Worm (Caenorhabditis elegans): ENCODE measurements around the gene glb-11.

DNA sequence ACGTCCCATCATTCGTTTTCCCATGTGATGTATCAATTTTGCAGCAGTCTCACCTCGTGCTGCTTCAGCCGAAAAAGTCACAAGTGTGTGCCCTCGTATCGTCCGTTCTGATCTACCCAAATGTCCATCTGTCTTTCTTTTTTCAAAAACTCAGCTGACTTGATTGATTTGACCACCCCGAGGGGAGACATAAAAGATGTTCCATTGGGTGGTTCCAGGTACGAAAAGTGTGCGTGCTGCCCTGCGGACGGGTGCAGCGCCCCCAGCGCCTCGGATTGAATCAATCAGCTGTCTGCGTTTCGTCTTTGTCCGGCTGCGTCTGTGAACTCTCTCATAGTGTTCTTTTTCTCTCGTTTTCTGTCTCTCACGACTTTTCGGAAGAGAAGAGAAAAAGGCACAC lies 38.8 kb downstream of the glb-11 start:
- peak; percentile 23 for TF ChIP-seq lin-15B (tag; optimal IDR thresholded peaks at IDR 0.05)
- TF ChIP-seq elt-3 (tag; optimal IDR thresholded peaks at IDR 0.05): no peak
- peak; percentile 82 for TF ChIP-seq ama-1 (optimal IDR thresholded peaks at IDR 0.05)
- no peak for TF ChIP-seq daf-12 (tag; optimal IDR thresholded peaks at IDR 0.05)
- TF ChIP-seq ceh-16 (tag; optimal IDR thresholded peaks at IDR 0.05): no peak
- no peak for TF ChIP-seq ceh-82 (tag; optimal IDR thresholded peaks at IDR 0.05)
- TF ChIP-seq ztf-11 (tag; optimal IDR thresholded peaks at IDR 0.05): no peak
- TF ChIP-seq mml-1 (tag; optimal IDR thresholded peaks at IDR 0.05): no peak
- TF ChIP-seq unc-62 (GFP tag; optimal IDR thresholded peaks at IDR 0.05): peak; percentile 15
- TF ChIP-seq fos-1 (tag; optimal IDR thresholded peaks at IDR 0.05): no peak
- peak; percentile 98 for TF ChIP-seq lin-39 (tag; optimal IDR thresholded peaks at IDR 0.05)

Measured in whole organism, L3 larva.